Fruit fly (Drosophila melanogaster): ENCODE measurements around the gene CG42371.

CG42371 gene

DNA sequence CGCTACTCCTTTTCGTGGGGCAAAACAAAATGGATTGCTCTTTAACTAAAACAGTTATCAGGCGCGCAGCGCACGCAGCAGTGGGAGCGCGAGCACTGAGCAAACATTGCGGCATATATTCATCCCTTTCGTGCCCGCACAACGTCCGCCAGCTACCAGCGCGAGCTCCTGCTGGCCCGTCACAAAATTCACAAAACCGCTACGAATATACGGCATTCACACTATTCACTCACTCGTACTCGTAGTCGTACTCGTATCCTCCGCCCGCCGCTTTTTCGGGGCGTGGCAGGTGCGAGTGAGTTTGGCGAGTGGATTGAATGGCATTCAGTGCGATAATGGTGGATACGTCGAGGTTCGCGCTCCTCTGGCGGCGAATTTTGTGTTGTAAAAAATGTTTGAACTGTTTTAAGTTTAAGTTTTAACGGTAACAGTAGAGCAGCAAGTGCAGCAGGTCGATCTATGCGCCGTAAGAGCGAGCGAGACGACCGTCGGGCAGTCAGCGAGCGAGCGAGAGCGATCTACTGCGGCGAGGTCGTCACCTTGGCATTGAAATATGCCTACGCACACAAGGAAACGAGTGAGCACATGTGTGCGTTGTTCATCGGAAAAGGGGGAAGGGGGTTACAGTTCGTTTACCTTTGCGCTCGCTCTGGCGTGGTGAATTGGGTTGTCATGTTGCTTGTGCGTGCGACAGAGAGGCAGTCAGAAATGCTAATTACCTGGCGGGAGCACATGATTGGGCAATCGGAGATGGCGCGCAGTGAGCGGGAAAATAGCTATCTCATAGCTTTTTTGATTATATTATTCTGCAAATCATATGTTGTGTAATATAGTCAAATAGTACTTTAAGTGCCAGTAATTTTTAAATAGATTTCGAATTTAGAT, 20.2 kb downstream of the CG42371 start (continued):
- TF ChIP-seq CG2199 (GFP tag; IDR thresholded peaks at IDR 0.05), result no peak
- no peak for TF ChIP-seq TFAM (GFP tag; optimal IDR thresholded peaks at IDR 0.05)
- no peak for TF ChIP-seq Hmx (GFP tag; optimal IDR thresholded peaks at IDR 0.05)
- TF ChIP-seq Doc3 (GFP tag; IDR thresholded peaks at IDR 0.05; ENCODE audit: partially characterized antibody), result no peak
- no peak for TF ChIP-seq mld (GFP tag; IDR thresholded peaks at IDR 0.05; ENCODE audit: partially characterized antibody)
- no peak for TF ChIP-seq vnd (GFP tag; IDR thresholded peaks at IDR 0.05; ENCODE audit: partially characterized antibody)
- TF ChIP-seq MESR4 (GFP tag; optimal IDR thresholded peaks at IDR 0.05), result no peak
- peak; percentile 78 for TF ChIP-seq dm (GFP tag; optimal IDR thresholded peaks at IDR 0.05)
- peak; percentile 53 for TF ChIP-seq B-H2 (GFP tag; optimal IDR thresholded peaks at IDR 0.05)
- TF ChIP-seq pros (GFP tag; optimal IDR thresholded peaks at IDR 0.05), result peak; percentile 91
- no peak for TF ChIP-seq Mad (GFP tag; optimal IDR thresholded peaks at IDR 0.05)
- no peak for TF ChIP-seq NC2α (GFP tag; optimal IDR thresholded peaks at IDR 0.05)
- peak; percentile 10 for TF ChIP-seq fru (optimal IDR thresholded peaks at IDR 0.05)
- TF ChIP-seq CG14014 (GFP tag; IDR thresholded peaks at IDR 0.05), result no peak
- no peak for TF ChIP-seq Dfd (GFP tag; optimal IDR thresholded peaks at IDR 0.05)
- no peak for TF ChIP-seq row (GFP tag; IDR thresholded peaks at IDR 0.05)
- TF ChIP-seq sim (GFP tag; IDR thresholded peaks at IDR 0.05), result no peak
- no peak for TF ChIP-seq CG32532 (GFP tag; IDR thresholded peaks at IDR 0.05)
- TF ChIP-seq CG4730 (GFP tag; IDR thresholded peaks at IDR 0.05), result no peak
- TF ChIP-seq toy (GFP tag; IDR thresholded peaks at IDR 0.05), result no peak
- TF ChIP-seq tin (GFP tag; optimal IDR thresholded peaks at IDR 0.05), result peak; percentile 24
- TF ChIP-seq CG15514 (GFP tag; optimal IDR thresholded peaks at IDR 0.05), result peak; percentile 59
- no peak for TF ChIP-seq Atf3 (GFP tag; optimal IDR thresholded peaks at IDR 0.05)
- no peak for TF ChIP-seq Bgb (GFP tag; IDR thresholded peaks at IDR 0.05; ENCODE audit: partially characterized antibody)
- TF ChIP-seq shn (GFP tag; optimal IDR thresholded peaks at IDR 0.05), result no peak
- no peak for TF ChIP-seq hth (optimal IDR thresholded peaks at IDR 0.05)
- no peak for TF ChIP-seq CG10366 (GFP tag; IDR thresholded peaks at IDR 0.05)
- TF ChIP-seq wor (GFP tag; IDR thresholded peaks at IDR 0.05), result no peak
- TF ChIP-seq p53 (GFP tag; optimal IDR thresholded peaks at IDR 0.05), result peak; percentile 32
- peak; percentile 52 for TF ChIP-seq Fer3 (tag; optimal IDR thresholded peaks at IDR 0.05)
- peak; percentile 20 for TF ChIP-seq CG9817 (tag; optimal IDR thresholded peaks at IDR 0.05)
- TF ChIP-seq CG16779 (GFP tag; IDR thresholded peaks at IDR 0.05), result no peak
- TF ChIP-seq Rfx (GFP tag; IDR thresholded peaks at IDR 0.05), result no peak
- TF ChIP-seq Fer1 (GFP tag; optimal IDR thresholded peaks at IDR 0.05), result peak; percentile 89
- no peak for TF ChIP-seq ttk (GFP tag; IDR thresholded peaks at IDR 0.05)
- TF ChIP-seq CG5245 (GFP tag; optimal IDR thresholded peaks at IDR 0.05), result peak; percentile 18
- TF ChIP-seq Antp (GFP tag; optimal IDR thresholded peaks at IDR 0.05), result peak; percentile 18
- TF ChIP-seq CG31441 (GFP tag; IDR thresholded peaks at IDR 0.05), result no peak
- TF ChIP-seq CG13894 (tag; optimal IDR thresholded peaks at IDR 0.05), result peak; percentile 93
- no peak for TF ChIP-seq pan (optimal IDR thresholded peaks at IDR 0.05)
- no peak for TF ChIP-seq pan (GFP tag; optimal IDR thresholded peaks at IDR 0.05 in 1 of 2, IDR thresholded peaks at IDR 0.05 in 1 of 2)
- TF ChIP-seq sr (GFP tag; IDR thresholded peaks at IDR 0.05), result no peak
- TF ChIP-seq trh (GFP tag; optimal IDR thresholded peaks at IDR 0.05), result no peak
- no peak for TF ChIP-seq chinmo (GFP tag; IDR thresholded peaks at IDR 0.05; ENCODE audit: partially characterized antibody)
- TF ChIP-seq repo (GFP tag; optimal IDR thresholded peaks at IDR 0.05), result no peak
- no peak for TF ChIP-seq amos (GFP tag; IDR thresholded peaks at IDR 0.05; ENCODE audit: partially characterized antibody)
- TF ChIP-seq CG9609 (GFP tag; optimal IDR thresholded peaks at IDR 0.05), result no peak
- peak; percentile 53 for TF ChIP-seq CG15011 (GFP tag; optimal IDR thresholded peaks at IDR 0.05)
- peak; percentile 97 for TF ChIP-seq sd (tag; optimal IDR thresholded peaks at IDR 0.05)
- TF ChIP-seq CG1233 (GFP tag; optimal IDR thresholded peaks at IDR 0.05), result peak; percentile 29
- TF ChIP-seq NK7.1 (GFP tag; optimal IDR thresholded peaks at IDR 0.05), result no peak

Measured in whole organism, embryonic.